Worm (Caenorhabditis elegans) whole organism, midembryonic: Measurements from ENCODE around the gene F59A6.4.

Experiments used
- T22C8.4 ChIP-seq: fragments of 200-800 bp; sonication (Bioruptor generic); IDR thresholded peaks from 2 replicates; pipeline ENCODE4 v1.3.6; 2022; ENCODE audit warnings: missing genetic modification characterization, missing compliant biosample characterization
- cog-1 ChIP-seq: sonication (generic microtip); optimal IDR thresholded peaks from 2 replicates; lab custom pipeline; 2016; ENCODE audit warnings: missing genetic modification characterization, missing compliant biosample characterization
- flt-1 ChIP-seq: fragments of 200-800 bp; sonication (Bioruptor generic); IDR thresholded peaks from 2 replicates; pipeline ENCODE4 v1.3.6; 2022; ENCODE audit warnings: missing genetic modification characterization, missing compliant biosample characterization
- med-1 ChIP-seq: sonication (generic microtip); optimal IDR thresholded peaks from 2 replicates; lab custom pipeline; 2017; ENCODE audit warnings: missing genetic modification characterization, mild to moderate bottlenecking, missing compliant biosample characterization, antibody characterized with exemption, missing genetic modification reagents; ENCODE audit not compliant: insufficient read depth
- ref-1 ChIP-seq: fragments of 200-800 bp; sonication (Bioruptor generic); conservative IDR thresholded peaks from 2 replicates; pipeline ENCODE4 v1.3.6; 2022; ENCODE audit warnings: missing genetic modification reagents, missing genetic modification characterization, missing compliant biosample characterization
- tab-1 ChIP-seq: fragments of 200-800 bp; sonication (Bioruptor generic); IDR thresholded peaks from 2 replicates; pipeline ENCODE4 v1.3.6; 2022; ENCODE audit warnings: missing genetic modification characterization, missing compliant biosample characterization
- ztf-23 ChIP-seq: fragments of 200-800 bp; sonication (Bioruptor generic); IDR thresholded peaks from 2 replicates; pipeline ENCODE4 v1.3.6; 2022; ENCODE audit warnings: missing genetic modification reagents, missing genetic modification characterization, missing compliant biosample characterization
- ztf-29 ChIP-seq: fragments of 200-800 bp; sonication (Bioruptor generic); IDR thresholded peaks from 2 replicates; pipeline ENCODE4 v1.3.6; 2022; ENCODE audit warnings: missing genetic modification reagents, missing genetic modification characterization, missing compliant biosample characterization

ce11 chrII:4985961-4986503, 18.8 kb upstream of the F59A6.4 start:
- TF ChIP-seq flt-1 (GFP tag; lab: Robert Waterston, UW) (no peak), ztf-29 (GFP tag; lab: Robert Waterston, UW) (no peak), T22C8.4 (GFP tag; lab: Robert Waterston, UW) (no peak), ref-1 (no peak), ztf-23 (no peak), med-1 (GFP tag; lab: Kevin White, UChicago) (no peak), tab-1 (GFP tag; lab: Robert Waterston, UW) (no peak), cog-1 (tag; lab: Kevin White, UChicago) (no peak)
